Fruit fly (Drosophila melanogaster) whole organism, embryonic: ENCODE results near the gene FBXO11.

Experiments used
- ATbp ChIP-seq: fragments of 200-800 bp; sonication (Bioruptor generic); optimal IDR thresholded peaks from 2 replicates; lab custom pipeline; 2017; ENCODE audit warnings: missing biosample characterization, mild to moderate bottlenecking, missing genetic modification characterization, missing genetic modification reagents
- B-H1 ChIP-seq: fragments of 200-800 bp; sonication (Bioruptor generic); IDR thresholded peaks from 3 replicates; pipeline ENCODE4 v1.3.6; 2022; ENCODE audit warnings: missing biosample characterization, missing genetic modification characterization
- CG10431 ChIP-seq: fragments of 200-800 bp; sonication (Bioruptor generic); optimal IDR thresholded peaks from 3 replicates; lab custom pipeline; 2018; ENCODE audit warnings: missing biosample characterization, mild to moderate bottlenecking, missing genetic modification characterization
- CG12071 ChIP-seq: fragments of 200-800 bp; sonication (Bioruptor generic); optimal IDR thresholded peaks from 3 replicates; lab custom pipeline; 2018; ENCODE audit warnings: missing biosample characterization, mild to moderate bottlenecking, missing genetic modification characterization
- CG12236 ChIP-seq: fragments of 200-800 bp; sonication (Bioruptor generic); optimal IDR thresholded peaks from 2 replicates; lab custom pipeline; 2016; ENCODE audit warnings: missing biosample characterization, missing genetic modification characterization
- CG12942 ChIP-seq: fragments of 200-800 bp; sonication (Bioruptor generic); optimal IDR thresholded peaks from 3 replicates; lab custom pipeline; 2016; ENCODE audit warnings: missing biosample characterization, missing genetic modification characterization
- CG14441 ChIP-seq: fragments of 200-800 bp; sonication (Bioruptor generic); IDR thresholded peaks from 2 replicates; pipeline ENCODE4 v1.3.6; 2022; ENCODE audit warnings: missing biosample characterization, missing genetic modification characterization
- CG15011 ChIP-seq: fragments of 200-800 bp; sonication (Bioruptor generic); optimal IDR thresholded peaks from 3 replicates; lab custom pipeline; 2018; ENCODE audit warnings: missing biosample characterization, mild to moderate bottlenecking, missing genetic modification characterization
- CG17361 ChIP-seq: fragments of 200-800 bp; sonication (Bioruptor generic); IDR thresholded peaks from 3 replicates; pipeline ENCODE4 v1.3.6; 2022; ENCODE audit warnings: missing biosample characterization, missing genetic modification characterization
- CG17612 ChIP-seq: fragments of 200-800 bp; sonication (Bioruptor generic); IDR thresholded peaks from 2 replicates; pipeline ENCODE4 v1.3.6; 2022; ENCODE audit warnings: missing biosample characterization, missing genetic modification characterization
- CG17912 ChIP-seq: fragments of 200-800 bp; sonication (Bioruptor generic); optimal IDR thresholded peaks from 2 replicates; lab custom pipeline; 2018; ENCODE audit warnings: missing biosample characterization, mild to moderate bottlenecking, missing genetic modification characterization
- CG18599 ChIP-seq: fragments of 200-800 bp; sonication (Bioruptor generic); optimal IDR thresholded peaks from 3 replicates; lab custom pipeline; 2017; ENCODE audit warnings: missing biosample characterization, missing genetic modification characterization, mild to moderate bottlenecking, moderate library complexity, missing genetic modification reagents
- CG30431 ChIP-seq: fragments of 200-800 bp; sonication (Bioruptor generic); optimal IDR thresholded peaks from 2 replicates; lab custom pipeline; 2017; ENCODE audit warnings: missing biosample characterization, missing genetic modification characterization
- CG31388 ChIP-seq: fragments of 200-800 bp; sonication (Bioruptor generic); optimal IDR thresholded peaks from 2 replicates; lab custom pipeline; 2016; ENCODE audit warnings: missing biosample characterization, missing genetic modification characterization
- CG4360 ChIP-seq: fragments of 200-800 bp; sonication (Bioruptor generic); IDR thresholded peaks from 2 replicates; pipeline ENCODE4 v1.3.6; 2022; ENCODE audit warnings: missing biosample characterization, missing genetic modification characterization
- CG4424 ChIP-seq: fragments of 200-800 bp; sonication (Bioruptor generic); optimal IDR thresholded peaks from 3 replicates; lab custom pipeline; 2016; ENCODE audit warnings: missing biosample characterization, missing genetic modification characterization
- CG6791 ChIP-seq: fragments of 200-800 bp; sonication (Bioruptor generic); IDR thresholded peaks from 3 replicates; pipeline ENCODE4 v1.3.6; 2022; ENCODE audit warnings: missing biosample characterization, missing genetic modification characterization; ENCODE audit not compliant: partially characterized antibody
- CG7271 ChIP-seq: fragments of 200-800 bp; sonication (Bioruptor generic); optimal IDR thresholded peaks from 2 replicates; lab custom pipeline; 2018; ENCODE audit warnings: missing biosample characterization, mild to moderate bottlenecking, missing genetic modification characterization, moderate library complexity
- CG8478 ChIP-seq: fragments of >200 bp; optimal IDR thresholded peaks from 2 replicates; lab custom pipeline; 2018
- CG9797 ChIP-seq: fragments of 200-800 bp; sonication (Bioruptor generic); optimal IDR thresholded peaks from 3 replicates; lab custom pipeline; 2018; ENCODE audit warnings: missing biosample characterization, mild to moderate bottlenecking, missing genetic modification characterization
- CHES-1-like ChIP-seq: fragments of 200-800 bp; sonication (Bioruptor generic); optimal IDR thresholded peaks from 2 replicates; lab custom pipeline; 2016; ENCODE audit warnings: missing biosample characterization, missing genetic modification characterization
- CrebB ChIP-seq: fragments of 200-800 bp; sonication (Bioruptor generic); optimal IDR thresholded peaks from 3 replicates; lab custom pipeline; 2018; ENCODE audit warnings: missing biosample characterization, mild to moderate bottlenecking, missing genetic modification characterization
- E2f2 ChIP-seq: fragments of 200-800 bp; sonication (Bioruptor generic); IDR thresholded peaks from 2 replicates; pipeline ENCODE4 v1.3.6; 2022; ENCODE audit warnings: missing biosample characterization, missing genetic modification characterization
- H2.0 ChIP-seq: fragments of 200-800 bp; sonication (Bioruptor generic); IDR thresholded peaks from 2 replicates; pipeline ENCODE4 v1.3.6; 2022; ENCODE audit warnings: missing biosample characterization, missing genetic modification characterization
- HHEX ChIP-seq: fragments of 200-800 bp; sonication (Bioruptor generic); optimal IDR thresholded peaks from 3 replicates; lab custom pipeline; 2017; ENCODE audit warnings: missing biosample characterization, mild to moderate bottlenecking, missing genetic modification characterization, missing genetic modification reagents
- NK7.1 ChIP-seq: fragments of 200-800 bp; sonication (Bioruptor generic); optimal IDR thresholded peaks from 3 replicates; lab custom pipeline; 2016; ENCODE audit warnings: missing biosample characterization, missing genetic modification characterization
- Ravus ChIP-seq: fragments of 200-800 bp; sonication (Bioruptor generic); IDR thresholded peaks from 2 replicates; pipeline ENCODE4 v1.3.6; 2022; ENCODE audit warnings: missing biosample characterization, missing genetic modification characterization
- Rfx ChIP-seq: fragments of 200-800 bp; sonication (Bioruptor generic); IDR thresholded peaks from 2 replicates; pipeline ENCODE4 v1.3.6; 2022; ENCODE audit warnings: missing biosample characterization, missing genetic modification characterization
- ab ChIP-seq: fragments of 200-800 bp; sonication (Bioruptor generic); optimal IDR thresholded peaks from 2 replicates; lab custom pipeline; 2016; ENCODE audit warnings: missing biosample characterization, missing genetic modification characterization
- ase ChIP-seq: fragments of 200-800 bp; sonication (Bioruptor generic); IDR thresholded peaks from 3 replicates; pipeline ENCODE4 v1.3.6; 2022; ENCODE audit warnings: missing biosample characterization, missing genetic modification characterization
- dm ChIP-seq: fragments of 200-800 bp; sonication (Bioruptor generic); optimal IDR thresholded peaks from 3 replicates; lab custom pipeline; 2016; ENCODE audit warnings: missing biosample characterization, missing genetic modification characterization
- ems ChIP-seq: fragments of 200-800 bp; sonication (Bioruptor generic); optimal IDR thresholded peaks from 3 replicates; lab custom pipeline; 2016; ENCODE audit warnings: missing biosample characterization, missing genetic modification characterization
- en ChIP-seq: fragments of 200-800 bp; sonication (Bioruptor generic); optimal IDR thresholded peaks from 2 replicates; lab custom pipeline; 2016; ENCODE audit warnings: missing biosample characterization, missing genetic modification characterization
- gcm2 ChIP-seq: fragments of 200-800 bp; sonication (Bioruptor generic); optimal IDR thresholded peaks from 2 replicates; lab custom pipeline; 2016; ENCODE audit warnings: missing biosample characterization, missing genetic modification characterization
- gfzf ChIP-seq: fragments of 200-800 bp; sonication (Bioruptor generic); optimal IDR thresholded peaks from 2 replicates; lab custom pipeline; 2016; ENCODE audit warnings: missing biosample characterization, mild to moderate bottlenecking, missing genetic modification characterization, moderate library complexity
- grau ChIP-seq: fragments of 200-800 bp; optimal IDR thresholded peaks from 3 replicates; lab custom pipeline; 2019; ENCODE audit warnings: missing biosample characterization, mild to moderate bottlenecking, missing genetic modification characterization, moderate library complexity
- grn ChIP-seq: fragments of 200-800 bp; sonication (Bioruptor generic); optimal IDR thresholded peaks from 3 replicates; lab custom pipeline; 2017; ENCODE audit warnings: missing biosample characterization, missing genetic modification characterization
- gt ChIP-seq: fragments of 200-800 bp; sonication (Bioruptor generic); IDR thresholded peaks from 2 replicates; pipeline ENCODE4 v1.3.6; 2022; ENCODE audit warnings: missing biosample characterization, missing genetic modification characterization
- hbn ChIP-seq: fragments of 200-800 bp; sonication (Bioruptor generic); IDR thresholded peaks from 2 replicates; pipeline ENCODE4 v1.3.6; 2022; ENCODE audit warnings: missing biosample characterization, missing genetic modification characterization; ENCODE audit not compliant: partially characterized antibody
- jumu ChIP-seq: fragments of 200-800 bp; sonication (Bioruptor generic); optimal IDR thresholded peaks from 3 replicates; lab custom pipeline; 2016; ENCODE audit warnings: missing biosample characterization, missing genetic modification characterization
- luna ChIP-seq: fragments of 200-800 bp; sonication (Bioruptor generic); optimal IDR thresholded peaks from 2 replicates; lab custom pipeline; 2016; ENCODE audit warnings: missing biosample characterization, missing genetic modification characterization
- mirr ChIP-seq: fragments of 200-800 bp; sonication (Bioruptor generic); optimal IDR thresholded peaks from 3 replicates; lab custom pipeline; 2018; ENCODE audit warnings: missing biosample characterization, mild to moderate bottlenecking, missing genetic modification characterization
- nerfin-1 ChIP-seq: fragments of 200-800 bp; sonication (Bioruptor generic); optimal IDR thresholded peaks from 3 replicates; lab custom pipeline; 2019; ENCODE audit warnings: missing biosample characterization, mild to moderate bottlenecking, missing genetic modification characterization, moderate library complexity
- org-1 ChIP-seq: fragments of 200-800 bp; sonication (Bioruptor generic); optimal IDR thresholded peaks from 2 replicates; lab custom pipeline; 2017; ENCODE audit warnings: missing biosample characterization, missing genetic modification characterization
- psq ChIP-seq: fragments of 200-800 bp; sonication (Bioruptor generic); optimal IDR thresholded peaks from 2 replicates; lab custom pipeline; 2017; ENCODE audit warnings: missing biosample characterization, missing genetic modification characterization
- pum ChIP-seq: fragments of 200-800 bp; sonication (Bioruptor generic); optimal IDR thresholded peaks from 2 replicates; lab custom pipeline; 2016; ENCODE audit warnings: missing biosample characterization, missing genetic modification characterization
- slou ChIP-seq: fragments of 200-800 bp; sonication (Bioruptor generic); optimal IDR thresholded peaks from 3 replicates; lab custom pipeline; 2016; ENCODE audit warnings: missing biosample characterization, missing genetic modification characterization
- slp2 ChIP-seq: fragments of 200-800 bp; sonication (Bioruptor generic); optimal IDR thresholded peaks from 2 replicates; lab custom pipeline; 2016; ENCODE audit warnings: missing biosample characterization, missing genetic modification characterization
- tio ChIP-seq: fragments of 200-800 bp; sonication (Bioruptor generic); optimal IDR thresholded peaks from 2 replicates; lab custom pipeline; 2017; ENCODE audit warnings: missing biosample characterization, missing genetic modification characterization, inconsistent platforms
- unc-4 ChIP-seq: fragments of 200-800 bp; sonication (Bioruptor generic); IDR thresholded peaks from 2 replicates; pipeline ENCODE4 v1.3.6; 2022; ENCODE audit warnings: missing biosample characterization, missing genetic modification characterization; ENCODE audit not compliant: partially characterized antibody
- usp ChIP-seq: fragments of >200 bp; optimal IDR thresholded peaks from 2 replicates; lab custom pipeline; 2017; ENCODE audit warnings: missing biosample characterization, missing genetic modification characterization
- wdn ChIP-seq: fragments of 200-800 bp; sonication (Bioruptor generic); IDR thresholded peaks from 2 replicates; pipeline ENCODE4 v1.3.6; 2022; ENCODE audit warnings: missing biosample characterization, missing genetic modification characterization

Gene FBXO11

DNA sequence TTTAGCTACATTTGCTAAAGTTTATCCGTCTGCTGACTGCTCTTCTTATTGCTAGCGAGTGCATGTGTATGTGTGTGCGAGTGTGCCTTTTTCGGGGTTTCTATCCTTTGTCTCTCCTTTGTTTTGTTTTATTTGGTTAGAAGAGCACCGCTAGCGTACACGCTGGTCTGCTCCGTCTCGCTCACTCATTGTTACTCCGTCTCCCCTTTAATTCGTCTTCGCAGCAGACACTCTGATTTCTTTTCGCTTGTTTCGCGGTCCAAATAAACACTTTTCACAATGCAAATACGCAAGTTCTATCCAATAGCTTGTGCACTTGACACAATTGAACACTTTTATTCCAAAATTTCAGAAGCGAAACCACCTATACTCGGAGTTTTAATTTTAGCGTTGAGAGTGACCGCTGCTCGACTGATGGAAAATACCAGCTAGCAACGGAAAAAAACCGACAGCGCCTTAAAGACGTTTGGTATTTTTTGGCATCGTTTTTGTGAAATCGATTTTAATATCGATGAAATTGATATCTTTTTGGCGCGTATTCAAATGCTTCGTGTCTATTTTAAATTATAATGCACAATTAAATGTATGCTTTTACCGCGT, at the start of gene FBXO11 (continued):
- TF ChIP-seq slou (no peak), ems (GFP tag; lab: Kevin White, UChicago) (no peak), org-1 (no peak), nerfin-1 (peak; percentile 32), NK7.1 (GFP tag; lab: Kevin White, UChicago) (no peak), tio (GFP tag; lab: Kevin White, UChicago) (no peak), unc-4 (GFP tag; lab: Robert Waterston, UW) (peak; percentile 65), Ravus (GFP tag; lab: Robert Waterston, UW) (no peak), CG4424 (GFP tag; lab: Kevin White, UChicago) (no peak), ase (GFP tag; lab: Robert Waterston, UW) (no peak), gcm2 (GFP tag; lab: Kevin White, UChicago) (no peak), CHES-1-like (GFP tag; lab: Kevin White, UChicago) (peak; percentile 58), grn (no peak), dm (GFP tag; lab: Kevin White, UChicago) (no peak), Rfx (GFP tag; lab: Robert Waterston, UW) (no peak)

DNA sequence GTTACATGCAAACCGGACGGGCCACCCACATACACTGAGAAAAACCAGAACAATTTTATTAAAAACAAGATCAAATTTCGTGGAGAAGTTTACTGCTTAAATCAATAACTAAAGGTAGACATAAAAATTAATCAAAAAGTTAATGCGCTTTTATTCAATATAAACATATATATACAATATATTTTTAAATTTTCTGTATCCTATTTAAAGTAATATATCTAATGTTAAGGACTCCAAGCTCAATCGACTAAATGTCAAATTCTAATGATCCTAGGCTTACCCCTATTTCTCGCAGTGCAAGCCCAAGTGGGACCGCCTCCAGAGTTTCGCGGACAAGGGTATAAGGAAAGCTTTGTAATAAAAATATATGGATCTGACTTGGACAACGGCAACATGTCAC, 48.6 kb upstream of the FBXO11 start:
- TF ChIP-seq slp2 (no peak), usp (GFP tag; lab: Kevin White, UChicago) (no peak), CG8478 (no peak), H2.0 (no peak), CrebB (tag; lab: Kevin White, UChicago) (no peak), ab (GFP tag; lab: Kevin White, UChicago) (no peak), CG14441 (GFP tag; lab: Robert Waterston, UW) (peak; percentile 41; the same call in 1 of the 2 replicates), wdn (GFP tag; lab: Robert Waterston, UW) (no peak), hbn (GFP tag; lab: Robert Waterston, UW) (no peak), jumu (no peak), CG18599 (peak; percentile 64), CG9797 (GFP tag; lab: Kevin White, UChicago) (no peak), luna (GFP tag; lab: Kevin White, UChicago) (no peak), CG10431 (GFP tag; lab: Kevin White, UChicago) (no peak), B-H1 (GFP tag; lab: Robert Waterston, UW) (0 out of 3 replicates have a peak, but pooled peaks have one; percentile 13), grau (tag; lab: Kevin White, UChicago) (peak; percentile 43), CG7271 (tag; lab: Kevin White, UChicago) (no peak), psq (no peak), CG12236 (GFP tag; lab: Kevin White, UChicago) (no peak), CG4360 (no peak), gfzf (no peak), HHEX (GFP tag; lab: Kevin White, UChicago) (peak; percentile 27), pum (GFP tag; lab: Kevin White, UChicago) (no peak), CG30431 (no peak), mirr (GFP tag; lab: Kevin White, UChicago) (no peak), gt (GFP tag; lab: Robert Waterston, UW) (no peak), CG6791 (GFP tag; lab: Robert Waterston, UW) (no peak), CG12071 (GFP tag; lab: Kevin White, UChicago) (no peak), CG31388 (GFP tag; lab: Kevin White, UChicago) (no peak), CG17361 (GFP tag; lab: Robert Waterston, UW) (no peak), en (GFP tag; lab: Kevin White, UChicago) (no peak), E2f2 (GFP tag; lab: Robert Waterston, UW) (no peak), CG17612 (no peak), ATbp (GFP tag; lab: Kevin White, UChicago) (no peak), CG15011 (GFP tag; lab: Kevin White, UChicago) (no peak), CG12942 (GFP tag; lab: Kevin White, UChicago) (no peak), CG17912 (GFP tag; lab: Kevin White, UChicago) (no peak)
